Fruit fly (Drosophila melanogaster): ENCODE data around the gene CG43056.

The CG43056 gene

DNA sequence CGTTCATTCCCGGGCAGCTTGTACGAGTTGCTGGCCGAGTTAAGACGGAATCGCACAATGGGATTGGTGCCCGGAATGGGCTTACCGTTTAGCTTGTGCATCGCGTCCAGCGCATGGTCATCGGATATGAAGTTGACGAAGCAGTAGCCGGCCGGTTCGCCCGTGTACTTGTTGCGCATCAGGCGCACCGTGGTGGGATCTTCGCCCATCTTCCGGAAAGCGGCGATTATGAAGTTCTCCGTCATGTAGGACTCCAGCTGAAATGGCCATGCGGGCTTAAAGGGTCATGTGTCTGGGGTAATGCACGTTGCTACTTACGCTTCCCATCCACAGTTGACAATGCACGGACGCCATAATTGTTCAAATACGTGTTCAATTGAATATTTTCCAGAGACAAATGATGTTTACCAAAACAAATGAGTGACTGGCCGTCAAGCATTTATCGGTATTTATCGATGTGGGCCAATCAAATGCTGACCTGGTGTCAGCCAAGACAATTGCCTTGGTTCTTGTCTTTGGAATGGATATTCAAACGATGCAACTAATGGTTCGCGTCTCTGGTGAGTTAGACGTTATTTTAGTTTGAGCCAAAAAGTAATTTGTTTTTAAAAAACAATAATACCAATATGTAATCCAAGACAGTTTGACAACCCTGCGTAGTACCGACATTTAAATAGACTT, 16.6 kb downstream of the CG43056 start, which contains the start of the genes Secp43 and ND-B8 (continued):
- TF ChIP-seq Dip2 (GFP tag; IDR thresholded peaks at IDR 0.05) (no peak), Atf6 (GFP tag; IDR thresholded peaks at IDR 0.05) (0 out of 2 replicates have a peak, but pooled peaks have one; percentile 13), ato (GFP tag; IDR thresholded peaks at IDR 0.05; ENCODE audit: partially characterized antibody) (peak; percentile 77), amos (GFP tag; IDR thresholded peaks at IDR 0.05; ENCODE audit: partially characterized antibody) (peak; percentile 80), GATAe (GFP tag; conservative IDR thresholded peaks at IDR 0.05) (no peak), CG7839 (tag; optimal IDR thresholded peaks at IDR 0.05) (no peak), phol (tag; optimal IDR thresholded peaks at IDR 0.05) (peak; percentile 64), B-H2 (GFP tag; optimal IDR thresholded peaks at IDR 0.05) (peak; percentile 74), Awh (GFP tag; IDR thresholded peaks at IDR 0.05) (no peak), CG7786 (GFP tag; optimal IDR thresholded peaks at IDR 0.05) (no peak), Doc3 (GFP tag; IDR thresholded peaks at IDR 0.05; ENCODE audit: partially characterized antibody) (peak; percentile 71), Sin3A (optimal IDR thresholded peaks at IDR 0.05) (peak; percentile 64), NC2α (GFP tag; optimal IDR thresholded peaks at IDR 0.05) (no peak), CG11723 (GFP tag; optimal IDR thresholded peaks at IDR 0.05) (no peak), emc (GFP tag; optimal IDR thresholded peaks at IDR 0.05) (no peak), fu2 (GFP tag; optimal IDR thresholded peaks at IDR 0.05) (no peak), CG14667 (GFP tag; IDR thresholded peaks at IDR 0.05) (no peak), CG10462 (GFP tag; optimal IDR thresholded peaks at IDR 0.05) (no peak), inv (GFP tag; IDR thresholded peaks at IDR 0.05; ENCODE audit: partially characterized antibody) (peak; percentile 63; the same call in 1 of the 2 replicates), CHES-1-like (GFP tag; optimal IDR thresholded peaks at IDR 0.05) (peak; percentile 46), CG12659 (GFP tag; optimal IDR thresholded peaks at IDR 0.05) (peak; percentile 69)

DNA sequence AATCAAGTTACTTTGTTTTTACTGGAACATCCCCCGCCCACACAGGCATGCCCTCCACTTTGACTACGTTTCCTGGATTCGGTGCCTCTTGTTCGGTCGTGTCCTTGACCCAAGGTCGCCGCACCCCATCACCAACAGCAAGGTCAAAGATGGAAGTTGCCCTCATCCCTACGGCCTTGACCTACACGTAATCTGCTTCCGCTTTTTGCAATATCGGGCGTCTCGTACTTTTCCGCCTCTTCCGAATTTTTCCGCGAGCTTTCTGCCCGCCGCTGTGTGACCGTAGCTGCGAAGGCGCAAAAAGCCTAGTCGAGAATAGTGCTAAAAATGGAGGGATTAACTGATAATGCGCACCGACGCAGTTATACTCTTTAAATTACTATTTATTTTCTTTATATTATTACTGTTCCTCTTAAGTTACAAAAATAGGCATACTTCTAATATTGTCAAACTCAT, 19.0 kb downstream of the CG43056 start, which contains the start of gene Gs1l:
TSS of gene Gs1l (minus strand) at position 269 of the 456 bp plus-strand sequence.
- no peak for TF ChIP-seq croc (GFP tag; conservative IDR thresholded peaks at IDR 0.05)
- no peak for TF ChIP-seq gce (GFP tag; IDR thresholded peaks at IDR 0.05)
- peak; percentile 22 for TF ChIP-seq CG12391 (tag; optimal IDR thresholded peaks at IDR 0.05)
- TF ChIP-seq insv (GFP tag; optimal IDR thresholded peaks at IDR 0.05) = no peak
- no peak for TF ChIP-seq sima (GFP tag; optimal IDR thresholded peaks at IDR 0.05)
- TF ChIP-seq CG30403 (GFP tag; optimal IDR thresholded peaks at IDR 0.05) = no peak
- TF ChIP-seq grn (GFP tag; optimal IDR thresholded peaks at IDR 0.05) = no peak
- no peak for TF ChIP-seq odd (GFP tag; optimal IDR thresholded peaks at IDR 0.05)
- TF ChIP-seq CG2116 (GFP tag; optimal IDR thresholded peaks at IDR 0.05) = no peak
- TF ChIP-seq CG4282 (GFP tag; optimal IDR thresholded peaks at IDR 0.05) = no peak
- no peak for TF ChIP-seq CG9727 (GFP tag; optimal IDR thresholded peaks at IDR 0.05)
- peak; percentile 38 for TF ChIP-seq Dek (tag; optimal IDR thresholded peaks at IDR 0.05)
- no peak for TF ChIP-seq fd96Cb (tag; optimal IDR thresholded peaks at IDR 0.05)
- TF ChIP-seq ftz-f1 (GFP tag; optimal IDR thresholded peaks at IDR 0.05) = peak; percentile 88
- TF ChIP-seq CG3065 (GFP tag; optimal IDR thresholded peaks at IDR 0.05) = no peak
- TF ChIP-seq Kr (GFP tag; optimal IDR thresholded peaks at IDR 0.05) = no peak
- no peak for TF ChIP-seq CG33557 (GFP tag; optimal IDR thresholded peaks at IDR 0.05)
- no peak for TF ChIP-seq otp (GFP tag; IDR thresholded peaks at IDR 0.05)
- TF ChIP-seq Sry-δ (GFP tag; optimal IDR thresholded peaks at IDR 0.05) = no peak
- TF ChIP-seq tin (GFP tag; optimal IDR thresholded peaks at IDR 0.05) = no peak
- no peak for TF ChIP-seq CG10654 (GFP tag; optimal IDR thresholded peaks at IDR 0.05)
- no peak for TF ChIP-seq hbn (GFP tag; IDR thresholded peaks at IDR 0.05; ENCODE audit: partially characterized antibody)
- TF ChIP-seq CG2889 (GFP tag; IDR thresholded peaks at IDR 0.05) = no peak
- TF ChIP-seq CG6854 (GFP tag; optimal IDR thresholded peaks at IDR 0.05) = peak; percentile 18
- TF ChIP-seq inv (GFP tag; IDR thresholded peaks at IDR 0.05; ENCODE audit: partially characterized antibody) = no peak
- no peak for TF ChIP-seq twi (tag; optimal IDR thresholded peaks at IDR 0.05)
- no peak for TF ChIP-seq CG9876 (GFP tag; optimal IDR thresholded peaks at IDR 0.05)
- no peak for TF ChIP-seq ash1 (GFP tag; optimal IDR thresholded peaks at IDR 0.05)
- TF ChIP-seq p53 (GFP tag; optimal IDR thresholded peaks at IDR 0.05) = no peak
- no peak for TF ChIP-seq pb (GFP tag; optimal IDR thresholded peaks at IDR 0.05)
- no peak for TF ChIP-seq CG14441 (GFP tag; IDR thresholded peaks at IDR 0.05)

Data from whole organism, embryonic.